Worm (Caenorhabditis elegans): Measurements from ENCODE around the gene phf-10.

DNA sequence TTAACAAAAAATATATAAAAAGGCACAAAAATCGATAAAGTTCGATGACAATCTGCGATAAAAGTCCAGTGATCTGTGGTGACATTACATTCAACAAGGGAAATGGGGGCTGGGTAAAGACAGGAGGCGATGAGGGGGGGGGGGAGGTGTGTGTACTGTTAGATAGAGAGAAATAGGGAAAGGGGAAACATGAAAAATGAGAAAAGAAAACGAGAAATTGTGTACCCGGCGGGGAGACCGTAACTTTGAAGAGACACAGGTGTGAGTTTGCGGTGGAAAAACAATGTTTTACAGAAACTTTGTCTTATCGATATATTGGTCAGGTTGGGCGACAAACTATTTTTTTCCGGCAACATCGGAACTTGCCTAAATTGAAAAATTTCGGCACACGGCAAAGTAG, 51.0 kb downstream of the phf-10 start:
- TF ChIP-seq jun-1 (tag; optimal IDR thresholded peaks at IDR 0.05): no peak
- TF ChIP-seq ama-1 (optimal IDR thresholded peaks at IDR 0.05): no peak

Data from whole organism, L1 larva.